Fruit fly (Drosophila melanogaster) whole organism, pupa: ENCODE data around the gene FarO.

ENCODE experiments used
- CG32121 ChIP-seq: fragments of 200-800 bp; sonication (Bioruptor generic); IDR thresholded peaks from 2 replicates; pipeline ENCODE4 v1.3.6; 2022; ENCODE audit warnings: missing biosample characterization, missing genetic modification characterization
- CG8301 ChIP-seq: fragments of 200-800 bp; sonication (Bioruptor generic); optimal IDR thresholded peaks from 2 replicates; lab custom pipeline; 2018; ENCODE audit warnings: missing biosample characterization, mild to moderate bottlenecking, missing genetic modification characterization

DNA sequence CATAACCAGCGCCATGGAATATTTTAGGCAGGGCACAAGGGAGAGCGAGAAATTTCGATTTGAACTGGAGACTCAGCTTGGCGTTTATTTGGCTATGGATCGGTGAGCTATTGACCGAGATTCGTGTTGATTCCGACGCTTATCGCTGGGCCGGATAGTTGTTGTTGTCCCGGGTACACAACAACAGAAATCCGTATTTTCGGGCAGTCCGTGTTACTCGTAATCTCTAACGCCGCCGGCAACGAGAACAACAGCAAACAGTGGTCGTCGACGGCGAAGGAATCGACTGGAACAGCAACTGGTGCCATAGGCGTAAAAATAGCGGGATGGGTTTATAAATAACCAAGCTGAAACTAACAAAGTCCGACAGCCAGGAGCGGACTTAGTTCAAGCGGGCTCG, 11.8 kb downstream of the FarO start:
- TF ChIP-seq CG32121 (GFP tag; lab: Robert Waterston, UW): no peak
- TF ChIP-seq CG8301: no peak
